Fruit fly (Drosophila melanogaster): ENCODE results near the gene dnd.

The dnd gene

DNA sequence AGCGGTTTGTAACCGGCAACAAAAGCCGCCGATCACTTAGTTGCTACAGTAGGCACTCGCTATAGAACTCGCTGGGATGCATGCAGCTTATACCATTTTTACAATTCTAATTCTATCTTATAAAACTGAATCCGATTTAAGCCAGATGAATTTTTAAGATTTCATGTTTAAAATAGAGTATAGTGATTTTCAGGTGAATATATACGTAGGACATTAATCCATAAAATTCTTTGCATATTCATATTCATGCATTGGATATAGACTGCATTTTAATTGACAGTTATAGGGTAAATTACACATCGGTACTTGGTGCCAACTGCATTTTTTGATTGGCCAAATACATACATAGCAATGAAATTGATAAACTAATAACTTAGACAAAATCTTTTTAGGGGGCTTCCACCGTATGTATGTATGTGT is 443 bp upstream of the dnd start (continued):
- TF ChIP-seq CG13424 (tag; optimal IDR thresholded peaks at IDR 0.05) (peak; percentile 18), Hr3 (GFP tag; optimal IDR thresholded peaks at IDR 0.05) (peak; percentile 20), CG31224 (GFP tag; IDR thresholded peaks at IDR 0.05) (peak; percentile 32), HLH3B (GFP tag; IDR thresholded peaks at IDR 0.05) (peak; percentile 42; the same call in 1 of the 2 replicates), unpg (GFP tag; optimal IDR thresholded peaks at IDR 0.05) (no peak), CG13775 (GFP tag; optimal IDR thresholded peaks at IDR 0.05) (peak; percentile 10), tin (GFP tag; optimal IDR thresholded peaks at IDR 0.05) (peak; percentile 12), Xrp1 (GFP tag; IDR thresholded peaks at IDR 0.05) (0 out of 2 replicates have a peak, but pooled peaks have one; percentile 42), ken (GFP tag; IDR thresholded peaks at IDR 0.05) (0 out of 3 replicates have a peak, but pooled peaks have one; percentile 53), bigmax (GFP tag; optimal IDR thresholded peaks at IDR 0.05) (no peak), ranshi (GFP tag; IDR thresholded peaks at IDR 0.05) (peak; percentile 53), ind (GFP tag; optimal IDR thresholded peaks at IDR 0.05) (peak; percentile 51), vnd (GFP tag; IDR thresholded peaks at IDR 0.05; ENCODE audit: partially characterized antibody) (no peak), Oli (tag; optimal IDR thresholded peaks at IDR 0.05) (peak; percentile 28), grau (tag; optimal IDR thresholded peaks at IDR 0.05) (peak; percentile 84), bab2 (GFP tag; optimal IDR thresholded peaks at IDR 0.05) (no peak), ems (GFP tag; optimal IDR thresholded peaks at IDR 0.05) (peak; percentile 16), CoRest (tag; optimal IDR thresholded peaks at IDR 0.05) (peak; percentile 45), pita (GFP tag; optimal IDR thresholded peaks at IDR 0.05) (no peak), pan (optimal IDR thresholded peaks at IDR 0.05) (no peak), pan (GFP tag; optimal IDR thresholded peaks at IDR 0.05 in 1 of 2, IDR thresholded peaks at IDR 0.05 in 1 of 2) (peak in 1 of 2 experiments; percentile 61), mam (GFP tag; optimal IDR thresholded peaks at IDR 0.05) (peak; percentile 0), CG2120 (GFP tag; optimal IDR thresholded peaks at IDR 0.05) (peak; percentile 11), Ets65A (GFP tag) (peak; percentile 57), dm (GFP tag; optimal IDR thresholded peaks at IDR 0.05) (no peak), ssp (GFP tag; IDR thresholded peaks at IDR 0.05) (peak; percentile 34; the same call in 1 of the 2 replicates), fru (optimal IDR thresholded peaks at IDR 0.05) (no peak), Ssrp (tag; optimal IDR thresholded peaks at IDR 0.05) (peak; percentile 15), ham (GFP tag; IDR thresholded peaks at IDR 0.05) (no peak), CG7963 (GFP tag; IDR thresholded peaks at IDR 0.05; ENCODE audit: partially characterized antibody) (no peak), corto (GFP tag; optimal IDR thresholded peaks at IDR 0.05) (no peak), E2f1 (GFP tag; IDR thresholded peaks at IDR 0.05) (peak; percentile 57), CG7786 (GFP tag; optimal IDR thresholded peaks at IDR 0.05) (no peak), gro (GFP tag; optimal IDR thresholded peaks at IDR 0.05) (no peak), NFAT (GFP tag; IDR thresholded peaks at IDR 0.05) (no peak; the same call in 1 of the 2 replicates), chn (GFP tag; optimal IDR thresholded peaks at IDR 0.05) (no peak), CG10959 (GFP tag; IDR thresholded peaks at IDR 0.05) (0 out of 2 replicates have a peak, but pooled peaks have one; percentile 23), CG12155 (GFP tag; optimal IDR thresholded peaks at IDR 0.05) (peak; percentile 7), dysf (GFP tag; IDR thresholded peaks at IDR 0.05) (peak; percentile 65), Sry-β (GFP tag; optimal IDR thresholded peaks at IDR 0.05) (no peak), Adf1 (GFP tag; IDR thresholded peaks at IDR 0.05) (0 out of 2 replicates have a peak, but pooled peaks have one; percentile 1), tgo (GFP tag; IDR thresholded peaks at IDR 0.05) (peak; percentile 36; the same call in 1 of the 3 replicates), sim (GFP tag; IDR thresholded peaks at IDR 0.05) (0 out of 2 replicates have a peak, but pooled peaks have one; percentile 27), CG17829 (tag; optimal IDR thresholded peaks at IDR 0.05) (peak; percentile 49), CG33557 (GFP tag; optimal IDR thresholded peaks at IDR 0.05) (peak; percentile 13), klu (GFP tag; IDR thresholded peaks at IDR 0.05) (no peak), NfI (GFP tag; optimal IDR thresholded peaks at IDR 0.05) (no peak), gcm (GFP tag; optimal IDR thresholded peaks at IDR 0.05) (peak; percentile 11), CG12391 (tag; optimal IDR thresholded peaks at IDR 0.05) (peak; percentile 31), CG18262 (tag; optimal IDR thresholded peaks at IDR 0.05) (peak; percentile 79), croc (GFP tag; conservative IDR thresholded peaks at IDR 0.05) (peak; percentile 35; the same call in 1 of the 3 replicates), HLH4C (GFP tag; IDR thresholded peaks at IDR 0.05; ENCODE audit: partially characterized antibody) (no peak)

Data from whole organism, embryonic.